Worm (Caenorhabditis elegans): ENCODE data around the gene T25B6.5.

The T25B6.5 gene

DNA sequence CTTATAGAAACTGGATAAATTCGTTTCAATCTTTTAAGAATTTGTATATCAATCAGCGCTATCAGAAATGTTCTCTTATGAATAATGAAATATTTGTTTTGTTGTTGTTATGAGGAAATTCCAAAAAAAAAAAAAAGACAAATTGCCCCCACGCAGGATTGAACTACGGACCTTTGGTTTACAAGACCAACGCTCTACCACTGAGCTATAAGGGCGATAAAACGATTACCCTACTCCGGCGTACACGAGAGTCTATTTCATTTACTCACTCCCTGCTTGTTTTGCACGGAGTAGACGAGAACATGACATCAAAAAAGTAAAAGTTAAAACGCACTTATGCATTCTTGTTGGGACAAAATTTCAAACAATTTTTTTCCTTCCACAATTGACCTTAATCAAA, 2.7 kb upstream of the T25B6.5 start (continued):
- TF ChIP-seq nfyb-1 (GFP tag; IDR thresholded peaks at IDR 0.05) (peak; percentile 90), nhr-80 (tag; optimal IDR thresholded peaks at IDR 0.05) (peak; percentile 37), xnd-1 (tag; optimal IDR thresholded peaks at IDR 0.05) (no peak), nhr-120 (GFP tag; IDR thresholded peaks at IDR 0.05) (no peak), T26A5.8 (tag; optimal IDR thresholded peaks at IDR 0.05) (peak; percentile 76), ceh-40 (GFP tag; IDR thresholded peaks at IDR 0.05) (0 out of 2 replicates have a peak, but pooled peaks have one; percentile 71), ceh-100 (GFP tag; IDR thresholded peaks at IDR 0.05) (peak; percentile 64), lir-1 (GFP tag; conservative IDR thresholded peaks at IDR 0.05) (no peak), madf-6 (GFP tag; IDR thresholded peaks at IDR 0.05) (no peak), lin-54 (GFP tag; optimal IDR thresholded peaks at IDR 0.05) (peak; percentile 35), D2030.7 (GFP tag; IDR thresholded peaks at IDR 0.05) (peak; percentile 74), ztf-28 (GFP tag; IDR thresholded peaks at IDR 0.05) (no peak), nhr-179 (tag; optimal IDR thresholded peaks at IDR 0.05) (peak; percentile 60), Y56A3A.18 (GFP tag; IDR thresholded peaks at IDR 0.05) (peak; percentile 93), C17E4.6 (GFP tag; IDR thresholded peaks at IDR 0.05) (0 out of 2 replicates have a peak, but pooled peaks have one; percentile 16), F10E7.11 (tag; optimal IDR thresholded peaks at IDR 0.05) (peak; percentile 11), cebp-2 (GFP tag; IDR thresholded peaks at IDR 0.05) (peak; percentile 93), him-1 (tag; optimal IDR thresholded peaks at IDR 0.05) (peak; percentile 95), ekl-4 (GFP tag; IDR thresholded peaks at IDR 0.05) (peak; percentile 76; the same call in 1 of the 2 replicates), ztf-6 (GFP tag; IDR thresholded peaks at IDR 0.05) (0 out of 2 replicates have a peak, but pooled peaks have one; percentile 29), athp-1 (tag; optimal IDR thresholded peaks at IDR 0.05) (peak; percentile 39), Y95B8A.8 (GFP tag; IDR thresholded peaks at IDR 0.05) (0 out of 2 replicates have a peak, but pooled peaks have one; percentile 20), Y53G8AR.9 (GFP tag; conservative IDR thresholded peaks at IDR 0.05) (no peak), attf-3 (GFP tag; conservative IDR thresholded peaks at IDR 0.05) (no peak), hmg-20 (GFP tag; IDR thresholded peaks at IDR 0.05) (peak; percentile 83), attf-5 (GFP tag; optimal IDR thresholded peaks at IDR 0.05) (peak; percentile 50), gei-17 (GFP tag; optimal IDR thresholded peaks at IDR 0.05) (no peak), pbrm-1 (GFP tag; IDR thresholded peaks at IDR 0.05) (peak; percentile 78; the same call in 1 of the 2 replicates), ceh-79 (tag; optimal IDR thresholded peaks at IDR 0.05) (peak; percentile 81), efl-1 (GFP tag; optimal IDR thresholded peaks at IDR 0.05) (peak; percentile 11), F33H1.4 (GFP tag; IDR thresholded peaks at IDR 0.05) (no peak), sptf-2 (GFP tag; optimal IDR thresholded peaks at IDR 0.05) (peak; percentile 76), F23B12.7 (tag; optimal IDR thresholded peaks at IDR 0.05; ENCODE audit: insufficient read depth) (peak; percentile 59), B0261.1 (tag; optimal IDR thresholded peaks at IDR 0.05) (peak; percentile 90), B0035.1 (tag; optimal IDR thresholded peaks at IDR 0.05) (peak; percentile 77), lsl-1 (GFP tag; optimal IDR thresholded peaks at IDR 0.05) (no peak), F39B2.1 (GFP tag; IDR thresholded peaks at IDR 0.05) (no peak), mes-4 (tag; optimal IDR thresholded peaks at IDR 0.05) (peak; percentile 79), let-607 (tag; optimal IDR thresholded peaks at IDR 0.05) (peak; percentile 47 to 50), ztf-18 (tag; optimal IDR thresholded peaks at IDR 0.05) (peak; percentile 78), unc-130 (GFP tag; optimal IDR thresholded peaks at IDR 0.05) (peak; percentile 18), somi-1 (GFP tag; optimal IDR thresholded peaks at IDR 0.05) (no peak), mxl-1 (tag; optimal IDR thresholded peaks at IDR 0.05) (peak; percentile 76), unc-62 (GFP tag; optimal IDR thresholded peaks at IDR 0.05) (no peak), K11D2.4 (GFP tag; IDR thresholded peaks at IDR 0.05) (peak; percentile 64; the same call in 1 of the 2 replicates), atf-7 (tag; optimal IDR thresholded peaks at IDR 0.05) (peak; percentile 30), ceh-27 (GFP tag; optimal IDR thresholded peaks at IDR 0.05) (peak; percentile 19), rpc-1 (optimal IDR thresholded peaks at IDR 0.05) (peak; percentile 98), rpc-1 (tag; optimal IDR thresholded peaks at IDR 0.05) (peak; percentile 100), aptf-3 (GFP tag; IDR thresholded peaks at IDR 0.05) (no peak)
